Worm (Caenorhabditis elegans) whole organism, young adult: ENCODE measurements around the gene cest-16.

ENCODE experiments used
- C06A6.2 ChIP-seq: fragments of 200-800 bp; sonication (Bioruptor generic); conservative IDR thresholded peaks from 2 replicates; pipeline ENCODE4 v1.3.6; 2022; ENCODE audit warnings: missing genetic modification characterization, missing compliant biosample characterization
- F33H1.4 ChIP-seq: fragments of 200-800 bp; sonication (Bioruptor generic); IDR thresholded peaks from 2 replicates; pipeline ENCODE4 v1.3.6; 2022; ENCODE audit warnings: missing genetic modification reagents, missing genetic modification characterization, missing compliant biosample characterization
- Y53F4B.3 ChIP-seq: fragments of 200-800 bp; sonication (Bioruptor generic); IDR thresholded peaks from 2 replicates; pipeline ENCODE4 v1.3.6; 2022; ENCODE audit warnings: missing genetic modification reagents, missing genetic modification characterization, missing compliant biosample characterization
- Y56A3A.18 ChIP-seq: fragments of 200-800 bp; sonication (Bioruptor generic); IDR thresholded peaks from 2 replicates; pipeline ENCODE4 v1.3.6; 2022; ENCODE audit warnings: missing genetic modification reagents, missing genetic modification characterization, missing compliant biosample characterization
- Y95B8A.8 ChIP-seq: fragments of 200-800 bp; sonication (Bioruptor generic); IDR thresholded peaks from 2 replicates; pipeline ENCODE4 v1.3.6; 2022; ENCODE audit warnings: missing genetic modification reagents, missing genetic modification characterization, missing compliant biosample characterization
- ZK185.1 ChIP-seq: sonication (generic microtip); optimal IDR thresholded peaks from 2 replicates; lab custom pipeline; 2016; ENCODE audit warnings: mild to moderate bottlenecking, missing genetic modification characterization, missing compliant biosample characterization; ENCODE audit not compliant: poor library complexity, severe bottlenecking
- ama-1 ChIP-seq, 3 experiments: fragments of 150-350 bp in 1 of 3; sonication (generic microtip) in 2 of 3; optimal IDR thresholded peaks; 2 replicates each; lab custom pipeline; 2014 to 2018; ENCODE audit warnings: missing biosample characterization in 2 of 3, missing genetic modification characterization in 2 of 3, missing genetic modification reagents in 2 of 3
- aptf-3 ChIP-seq: fragments of 200-800 bp; sonication (Bioruptor generic); IDR thresholded peaks from 2 replicates; pipeline ENCODE4 v1.3.6; 2022; ENCODE audit warnings: missing genetic modification characterization, missing compliant biosample characterization
- atf-7 ChIP-seq: sonication (generic microtip); optimal IDR thresholded peaks from 2 replicates; lab custom pipeline; 2017; ENCODE audit warnings: mild to moderate bottlenecking, missing genetic modification characterization, missing compliant biosample characterization
- attf-5 ChIP-seq: fragments of 200-800 bp; sonication (Bioruptor generic); optimal IDR thresholded peaks from 2 replicates; lab custom pipeline; 2018; ENCODE audit warnings: mild to moderate bottlenecking, missing genetic modification characterization, missing compliant biosample characterization
- ccch-3 ChIP-seq: fragments of 200-800 bp; sonication (Bioruptor generic); optimal IDR thresholded peaks from 2 replicates; lab custom pipeline; 2018; ENCODE audit warnings: mild to moderate bottlenecking, missing genetic modification characterization, missing compliant biosample characterization
- cebp-1 ChIP-seq, 2 experiments: fragments of 200-800 bp in 1 of 2; sonication (Bioruptor generic) in 1 of 2; sonication (generic microtip) in 1 of 2; IDR thresholded peaks in 1 of 2; optimal IDR thresholded peaks in 1 of 2; 2 replicates each; pipeline versions ENCODE4 v1.3.6 to Lab custom; 2017 to 2022; ENCODE audit warnings: missing compliant biosample characterization in 2 of 2, missing genetic modification characterization in 2 of 2, mild to moderate bottlenecking in 1 of 2, missing genetic modification reagents in 1 of 2, moderate library complexity in 1 of 2
- cebp-2 ChIP-seq: fragments of 200-800 bp; sonication (Bioruptor generic); IDR thresholded peaks from 2 replicates; pipeline ENCODE4 v1.3.6; 2022; ENCODE audit warnings: missing genetic modification characterization, missing compliant biosample characterization
- ceh-40 ChIP-seq: fragments of 200-800 bp; sonication (Bioruptor generic); IDR thresholded peaks from 2 replicates; pipeline ENCODE4 v1.3.6; 2022; ENCODE audit warnings: missing genetic modification characterization, missing compliant biosample characterization
- ceh-91 ChIP-seq: fragments of 200-800 bp; sonication (Bioruptor generic); IDR thresholded peaks from 2 replicates; pipeline ENCODE4 v1.3.6; 2022; ENCODE audit warnings: missing genetic modification reagents, missing genetic modification characterization, missing compliant biosample characterization
- chd-7 ChIP-seq: sonication (generic microtip); optimal IDR thresholded peaks from 2 replicates; lab custom pipeline; 2016; ENCODE audit warnings: mild to moderate bottlenecking, missing genetic modification characterization, moderate library complexity, missing compliant biosample characterization
- die-1 ChIP-seq: sonication (generic microtip); optimal IDR thresholded peaks from 2 replicates; lab custom pipeline; 2016; ENCODE audit warnings: missing genotype, mild to moderate bottlenecking, missing genetic modification characterization, missing compliant biosample characterization
- dox-1 ChIP-seq: fragments of 200-800 bp; sonication (Bioruptor generic); IDR thresholded peaks from 2 replicates; pipeline ENCODE4 v1.3.6; 2022; ENCODE audit warnings: missing genetic modification reagents, missing genetic modification characterization, missing compliant biosample characterization
- efl-1 ChIP-seq: fragments of 150-350 bp; optimal IDR thresholded peaks from 2 replicates; lab custom pipeline; 2014; ENCODE audit warnings: missing biosample characterization, missing genetic modification reagents, missing genetic modification characterization
- egl-18 ChIP-seq: fragments of 200-800 bp; sonication (Bioruptor generic); IDR thresholded peaks from 2 replicates; pipeline ENCODE4 v1.3.6; 2022; ENCODE audit warnings: missing genetic modification reagents, missing genetic modification characterization, missing compliant biosample characterization
- egl-44 ChIP-seq: fragments of 200-800 bp; sonication (Bioruptor generic); IDR thresholded peaks from 2 replicates; pipeline ENCODE4 v1.3.6; 2022; ENCODE audit warnings: missing genetic modification reagents, missing genetic modification characterization, missing compliant biosample characterization
- egrh-3 ChIP-seq: fragments of 200-800 bp; sonication (Bioruptor generic); IDR thresholded peaks from 2 replicates; pipeline ENCODE4 v1.3.6; 2022; ENCODE audit warnings: missing genetic modification reagents, missing genetic modification characterization, missing compliant biosample characterization
- lag-1 ChIP-seq: fragments of 200-800 bp; sonication (Bioruptor generic); IDR thresholded peaks from 2 replicates; pipeline ENCODE4 v1.3.6; 2022; ENCODE audit warnings: missing genetic modification reagents, missing genetic modification characterization, missing compliant biosample characterization
- let-526 ChIP-seq: fragments of 200-800 bp; sonication (Bioruptor generic); IDR thresholded peaks from 2 replicates; pipeline ENCODE4 v1.3.6; 2022; ENCODE audit warnings: missing genetic modification reagents, missing genetic modification characterization, missing compliant biosample characterization
- lin-40 ChIP-seq: sonication (generic microtip); optimal IDR thresholded peaks from 2 replicates; lab custom pipeline; 2016; ENCODE audit warnings: missing genetic modification characterization, mild to moderate bottlenecking, missing compliant biosample characterization, missing genotype, missing genetic modification reagents
- lir-1 ChIP-seq: fragments of 200-800 bp; sonication (Bioruptor generic); conservative IDR thresholded peaks from 2 replicates; pipeline ENCODE4 v1.3.6; 2022; ENCODE audit warnings: missing genetic modification reagents, missing genetic modification characterization, missing compliant biosample characterization
- madf-6 ChIP-seq: fragments of 200-800 bp; sonication (Bioruptor generic); IDR thresholded peaks from 2 replicates; pipeline ENCODE4 v1.3.6; 2022; ENCODE audit warnings: missing genetic modification reagents, missing genetic modification characterization, missing compliant biosample characterization
- mel-28 ChIP-seq: sonication (generic microtip); optimal IDR thresholded peaks from 2 replicates; lab custom pipeline; 2016; ENCODE audit warnings: borderline replicate concordance, mild to moderate bottlenecking, missing genetic modification characterization, missing compliant biosample characterization
- nfyb-1 ChIP-seq: fragments of 200-800 bp; sonication (Bioruptor generic); IDR thresholded peaks from 2 replicates; pipeline ENCODE4 v1.3.6; 2022; ENCODE audit warnings: missing genetic modification reagents, missing genetic modification characterization, missing compliant biosample characterization
- nhr-179 ChIP-seq: sonication (generic microtip); optimal IDR thresholded peaks from 2 replicates; lab custom pipeline; 2016; ENCODE audit warnings: mild to moderate bottlenecking, missing genetic modification characterization, missing compliant biosample characterization
- nhr-80 ChIP-seq: sonication (generic microtip); optimal IDR thresholded peaks from 2 replicates; lab custom pipeline; 2016; ENCODE audit warnings: missing genetic modification characterization, missing compliant biosample characterization
- pbrm-1 ChIP-seq: fragments of 200-800 bp; sonication (Bioruptor generic); IDR thresholded peaks from 2 replicates; pipeline ENCODE4 v1.3.6; 2022; ENCODE audit warnings: missing genetic modification reagents, missing genetic modification characterization, missing compliant biosample characterization
- snpc-3.4 ChIP-seq: sonication (generic microtip); optimal IDR thresholded peaks from 2 replicates; lab custom pipeline; 2017; ENCODE audit warnings: missing genetic modification characterization, mild to moderate bottlenecking, missing compliant biosample characterization, antibody characterized with exemption, moderate library complexity, missing genotype, missing genetic modification reagents
- snpc-4 ChIP-seq, 5 experiments: fragments of 150-350 bp in 1 of 5; sonication (generic microtip) in 4 of 5; optimal IDR thresholded peaks; 2 replicates each; lab custom pipeline; 2014 to 2018; ENCODE audit warnings: missing genetic modification characterization in 5 of 5, missing biosample characterization in 3 of 5, antibody characterized with exemption in 2 of 5, mild to moderate bottlenecking in 2 of 5, missing compliant biosample characterization in 2 of 5, missing genotype in 2 of 5, moderate library complexity in 2 of 5, missing genetic modification reagents in 1 of 5
- unc-130 ChIP-seq: sonication (generic microtip); optimal IDR thresholded peaks from 2 replicates; lab custom pipeline; 2016; ENCODE audit warnings: missing genetic modification reagents, missing genetic modification characterization, missing compliant biosample characterization
- unc-62 ChIP-seq: fragments of 150-350 bp; optimal IDR thresholded peaks from 2 replicates; lab custom pipeline; 2014; ENCODE audit warnings: missing biosample characterization, missing genetic modification reagents, missing genetic modification characterization
- ztf-26 ChIP-seq: sonication (generic microtip); optimal IDR thresholded peaks from 2 replicates; lab custom pipeline; 2017; ENCODE audit warnings: missing genetic modification characterization, missing compliant biosample characterization

Gene cest-16

DNA sequence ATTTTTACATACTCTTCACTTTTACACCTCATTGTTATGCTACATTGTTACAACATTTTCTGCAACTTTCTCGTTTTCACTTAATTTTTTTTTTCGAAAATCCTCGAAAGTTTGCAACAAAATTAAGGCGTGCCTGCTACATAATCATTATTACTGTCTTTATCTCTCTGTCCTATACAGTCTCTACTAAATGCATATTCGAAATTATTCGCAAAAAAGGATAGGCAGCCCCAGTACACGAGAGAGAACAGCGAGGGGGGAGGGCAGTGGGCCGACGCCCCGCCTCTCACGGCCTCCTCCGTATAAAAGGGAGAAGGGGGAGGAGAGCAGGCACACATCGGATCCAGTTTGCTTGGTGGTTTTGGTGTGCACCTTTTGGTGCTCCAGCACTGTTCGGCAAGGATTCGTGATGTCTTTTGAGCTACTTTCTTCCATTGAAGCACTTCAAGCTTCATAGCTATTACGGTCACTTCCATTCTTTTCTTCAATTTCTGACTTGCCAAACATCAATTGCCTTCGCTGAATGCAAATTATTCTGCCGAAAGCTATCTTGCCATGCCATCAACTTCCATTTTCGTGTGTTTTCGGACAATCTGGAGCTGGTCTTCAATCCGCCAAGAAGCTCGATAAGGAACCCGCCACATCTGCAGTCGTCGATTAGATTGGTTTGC is 47.7 kb upstream of the cest-16 start (continued):
- TF ChIP-seq nhr-80 (peak; percentile 3), ceh-91 (no peak), atf-7 (tag; lab: Kevin White, UChicago) (peak; percentile 8), lin-40 (tag; lab: Kevin White, UChicago) (peak; percentile 40), attf-5 (GFP tag; lab: Kevin White, UChicago) (peak; percentile 17), ztf-26 (peak; percentile 54), unc-62 (GFP tag; lab: Kevin White, UChicago) (peak; percentile 6), ccch-3 (no peak), egrh-3 (GFP tag; lab: Robert Waterston, UW) (peak; percentile 85), Y53F4B.3 (no peak), nfyb-1 (GFP tag; lab: Robert Waterston, UW) (0 out of 2 replicates have a peak, but pooled peaks have one; percentile 61), snpc-3.4 (no peak), Y56A3A.18 (GFP tag; lab: Robert Waterston, UW) (0 out of 2 replicates have a peak, but pooled peaks have one; percentile 41)
- TF ChIP-seq, all 124 proteins: peak for 33

DNA sequence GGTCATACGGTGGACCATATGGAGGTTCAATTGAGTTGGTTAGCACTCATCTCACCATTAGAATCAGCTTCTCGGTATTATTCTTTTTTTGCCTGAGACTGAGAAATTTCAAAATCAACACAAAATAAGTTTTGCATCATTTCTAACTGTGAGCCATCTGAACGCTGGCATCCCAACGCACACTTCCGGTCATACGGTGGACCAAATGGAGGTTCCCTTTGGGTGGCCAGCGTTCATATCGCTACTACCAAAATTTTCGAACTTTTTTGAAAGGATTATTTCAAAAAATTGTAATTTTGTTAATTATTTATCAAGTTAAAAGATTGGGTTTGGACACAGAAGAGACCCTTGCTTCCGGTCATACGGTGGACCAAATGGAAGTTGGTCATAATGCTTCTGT is 47.0 kb upstream of the cest-16 start:
- TF ChIP-seq mel-28 (tag; lab: Kevin White, UChicago): no peak
- no peak for TF ChIP-seq pbrm-1 (GFP tag; lab: Robert Waterston, UW)
- peak; percentile 30 for TF ChIP-seq ama-1 (optimal IDR thresholded peaks at IDR 0.05; lab: Kevin White, UChicago)
- TF ChIP-seq ama-1 (GFP tag; optimal IDR thresholded peaks at IDR 0.05; lab: Kevin White, UChicago): no peak
- no peak for TF ChIP-seq efl-1 (GFP tag; lab: Kevin White, UChicago)

DNA sequence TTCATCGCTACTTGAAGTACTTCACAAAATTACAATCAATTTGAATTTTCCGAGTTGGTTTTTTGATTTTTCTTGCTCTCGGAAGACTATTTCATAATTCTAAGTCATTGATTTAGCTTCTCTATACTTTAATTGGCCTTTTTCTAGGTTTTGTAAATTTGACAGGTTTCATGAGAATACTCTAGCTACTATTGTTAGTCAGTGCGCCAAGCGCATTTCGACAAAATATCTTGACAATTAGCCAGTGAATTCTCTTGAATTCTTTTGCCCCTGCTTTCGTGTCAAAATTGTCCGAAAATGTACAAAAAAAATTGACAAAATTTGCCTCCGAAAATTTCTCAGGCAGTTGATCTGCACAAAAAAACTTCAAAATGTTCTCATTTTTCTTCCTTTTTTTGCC is 46.6 kb upstream of the cest-16 start:
- TF ChIP-seq ZK185.1: peak; percentile 61
- no peak for TF ChIP-seq cebp-1 (GFP tag; IDR thresholded peaks at IDR 0.05; lab: Robert Waterston, UW)
- peak; percentile 2 for TF ChIP-seq cebp-1 (tag; optimal IDR thresholded peaks at IDR 0.05; lab: Kevin White, UChicago)
- TF ChIP-seq ama-1 (optimal IDR thresholded peaks at IDR 0.05; lab: Kevin White, UChicago): peak; percentile 67
- no peak for TF ChIP-seq ama-1 (GFP tag; optimal IDR thresholded peaks at IDR 0.05; lab: Kevin White, UChicago)
- TF ChIP-seq die-1 (tag; lab: Kevin White, UChicago): no peak
- no peak for TF ChIP-seq mel-28 (tag; lab: Kevin White, UChicago)
- TF ChIP-seq C06A6.2 (GFP tag; lab: Robert Waterston, UW): peak; percentile 41; the same call in 1 of the 2 replicates
- no peak for TF ChIP-seq egl-18
- TF ChIP-seq, all 124 proteins: peak for 4

DNA sequence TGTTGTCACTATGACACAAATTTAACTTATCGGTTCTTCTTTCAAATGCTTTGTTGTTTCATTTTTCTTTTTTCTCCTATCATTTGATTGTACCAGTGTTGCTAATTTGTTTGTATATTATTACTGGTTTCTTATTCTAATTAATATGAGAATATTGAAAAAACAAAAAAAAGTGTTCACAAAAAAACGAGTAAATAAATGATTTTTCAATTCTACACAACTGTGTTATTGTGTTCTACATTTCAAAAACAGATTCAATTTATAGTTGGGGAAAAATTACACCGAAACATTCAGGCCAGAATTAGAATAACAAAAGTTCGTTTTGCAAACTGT is 46.2 kb upstream of the cest-16 start:
- TF ChIP-seq nhr-179 (tag; lab: Kevin White, UChicago) (no peak), snpc-4 (GFP tag; optimal IDR thresholded peaks at IDR 0.05; lab: Kevin White, UChicago) (no peak), snpc-4 (tag; optimal IDR thresholded peaks at IDR 0.05; lab: Kevin White, UChicago) (peak in 1 of 4 experiments; percentile 17), let-526 (no peak), lag-1 (GFP tag; lab: Robert Waterston, UW) (no peak)
- TF ChIP-seq, all 124 proteins: peak for 1

DNA sequence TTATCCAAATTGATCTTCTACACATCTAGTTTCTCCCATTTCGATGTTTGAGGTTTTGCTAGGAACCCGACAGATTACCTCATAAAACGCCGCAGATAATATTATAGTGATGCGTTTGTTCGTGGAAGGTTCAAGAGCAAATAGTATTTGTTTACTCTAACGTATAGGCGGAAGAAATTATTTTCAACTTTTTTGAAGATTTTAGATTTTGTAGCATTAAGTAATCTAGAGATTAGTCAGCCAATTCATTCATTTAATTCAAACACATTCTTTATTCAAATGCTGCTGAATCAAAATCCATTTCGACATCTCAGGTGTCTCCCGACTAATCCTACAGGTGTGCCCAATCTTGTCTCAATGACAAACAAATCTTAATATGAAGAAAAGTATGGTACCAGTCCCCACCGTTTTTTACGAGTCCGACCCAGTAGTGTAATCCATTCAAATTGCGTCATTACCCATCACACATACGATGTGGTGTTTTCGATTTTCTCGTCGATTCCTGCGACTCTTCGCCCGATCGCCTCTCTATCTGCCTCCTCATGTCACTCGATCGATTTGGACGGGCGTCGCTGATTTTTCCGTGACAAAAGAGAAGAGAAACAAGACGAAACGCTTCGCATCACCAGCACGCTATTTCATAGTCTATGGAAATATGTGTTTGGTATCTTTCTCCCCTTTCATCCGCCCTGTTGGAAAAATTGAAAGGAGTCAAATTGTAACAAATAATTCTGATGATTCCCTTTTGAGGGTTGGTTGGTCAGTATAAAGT is 45.7 kb upstream of the cest-16 start:
- TF ChIP-seq nhr-80 (peak; percentile 61), aptf-3 (peak; percentile 29; the same call in 1 of the 2 replicates), dox-1 (GFP tag; lab: Robert Waterston, UW) (peak; percentile 11; the same call in 1 of the 2 replicates), ccch-3 (peak; percentile 22), madf-6 (GFP tag; lab: Robert Waterston, UW) (peak; percentile 42; the same call in 1 of the 2 replicates), F33H1.4 (GFP tag; lab: Robert Waterston, UW) (no peak), ama-1 (optimal IDR thresholded peaks at IDR 0.05; lab: Kevin White, UChicago) (peak; percentile 94), ama-1 (GFP tag; optimal IDR thresholded peaks at IDR 0.05; lab: Kevin White, UChicago) (no peak), ceh-40 (GFP tag; lab: Robert Waterston, UW) (peak; percentile 53; the same call in 1 of the 2 replicates), chd-7 (tag; lab: Kevin White, UChicago) (peak; percentile 26), lir-1 (GFP tag; lab: Robert Waterston, UW) (no peak), unc-130 (no peak), Y56A3A.18 (GFP tag; lab: Robert Waterston, UW) (peak; percentile 69; the same call in 1 of the 2 replicates), cebp-2 (GFP tag; lab: Robert Waterston, UW) (no peak), Y95B8A.8 (GFP tag; lab: Robert Waterston, UW) (peak; percentile 87), egl-44 (GFP tag; lab: Robert Waterston, UW) (peak; percentile 62; the same call in 1 of the 2 replicates), attf-5 (GFP tag; lab: Kevin White, UChicago) (peak; percentile 27)
